Worm (Caenorhabditis elegans): ENCODE measurements around the gene R05F9.9.

R05F9.9 gene

ce11 chrII:4941541-4942206 is 39.8 kb upstream of the R05F9.9 start, which contains the start of gene ZK546.19:
Gene ZK546.19 (plus strand): TSS chrII:4941726.
- TF ChIP-seq ceh-82 (tag; optimal IDR thresholded peaks at IDR 0.05) (no peak), elt-3 (tag; optimal IDR thresholded peaks at IDR 0.05) (no peak), alr-1 (tag; optimal IDR thresholded peaks at IDR 0.05) (no peak), nhr-23 (tag; optimal IDR thresholded peaks at IDR 0.05) (peak; percentile 3), elt-1 (tag; optimal IDR thresholded peaks at IDR 0.05) (peak; percentile 94), ztf-1 (GFP tag; conservative IDR thresholded peaks at IDR 0.05) (no peak), aly-2 (tag; optimal IDR thresholded peaks at IDR 0.05) (no peak), sma-3 (GFP tag; optimal IDR thresholded peaks at IDR 0.05) (no peak), mbf-1 (tag; optimal IDR thresholded peaks at IDR 0.05) (no peak), lin-13 (GFP tag; optimal IDR thresholded peaks at IDR 0.05) (no peak), ztf-4 (tag; optimal IDR thresholded peaks at IDR 0.05) (no peak), nhr-25 (tag; optimal IDR thresholded peaks at IDR 0.05) (no peak), C34F6.9 (tag; optimal IDR thresholded peaks at IDR 0.05) (peak; percentile 59), mab-5 (tag; optimal IDR thresholded peaks at IDR 0.05) (no peak), unc-55 (GFP tag; optimal IDR thresholded peaks at IDR 0.05) (peak; percentile 7), dmd-4 (tag; optimal IDR thresholded peaks at IDR 0.05) (no peak), blmp-1 (tag; optimal IDR thresholded peaks at IDR 0.05; ENCODE audit: insufficient read depth) (no peak), ceh-16 (tag; optimal IDR thresholded peaks at IDR 0.05) (peak; percentile 36), ZK546.5 (tag; optimal IDR thresholded peaks at IDR 0.05) (no peak), crh-2 (tag; optimal IDR thresholded peaks at IDR 0.05) (peak; percentile 2), ztf-11 (tag; optimal IDR thresholded peaks at IDR 0.05) (no peak), lsy-2 (tag; optimal IDR thresholded peaks at IDR 0.05) (peak in 1 of 2 experiments; percentile 43), F13H6.1 (tag; optimal IDR thresholded peaks at IDR 0.05) (no peak), Y55F3AM.14 (GFP tag; optimal IDR thresholded peaks at IDR 0.05) (no peak), unc-39 (tag; optimal IDR thresholded peaks at IDR 0.05) (no peak), egl-27 (tag; optimal IDR thresholded peaks at IDR 0.05) (no peak), nhr-10 (tag; optimal IDR thresholded peaks at IDR 0.05) (no peak), R02D3.7 (tag; optimal IDR thresholded peaks at IDR 0.05) (no peak), sem-4 (tag; optimal IDR thresholded peaks at IDR 0.05) (peak; percentile 18), sma-9 (GFP tag; optimal IDR thresholded peaks at IDR 0.05) (peak; percentile 32), sma-9 (tag; optimal IDR thresholded peaks at IDR 0.05) (no peak), snpc-4 (tag; optimal IDR thresholded peaks at IDR 0.05) (no peak), ama-1 (optimal IDR thresholded peaks at IDR 0.05) (no peak), nhr-12 (tag; optimal IDR thresholded peaks at IDR 0.05) (no peak), nhr-129 (tag; optimal IDR thresholded peaks at IDR 0.05) (peak; percentile 64), skn-1 (tag; optimal IDR thresholded peaks at IDR 0.05) (no peak), nhr-6 (tag; optimal IDR thresholded peaks at IDR 0.05) (no peak), lin-11 (tag; optimal IDR thresholded peaks at IDR 0.05) (no peak), peb-1 (tag; optimal IDR thresholded peaks at IDR 0.05) (no peak), nhr-77 (tag; optimal IDR thresholded peaks at IDR 0.05) (no peak), gmeb-1 (tag; optimal IDR thresholded peaks at IDR 0.05) (no peak), nhr-237 (tag; optimal IDR thresholded peaks at IDR 0.05) (no peak), nhr-21 (tag; optimal IDR thresholded peaks at IDR 0.05) (no peak), lin-39 (tag; optimal IDR thresholded peaks at IDR 0.05) (no peak), zag-1 (tag; optimal IDR thresholded peaks at IDR 0.05) (no peak), nhr-11 (tag; optimal IDR thresholded peaks at IDR 0.05) (no peak), mdl-1 (tag; optimal IDR thresholded peaks at IDR 0.05) (no peak), unc-62 (GFP tag; optimal IDR thresholded peaks at IDR 0.05) (no peak), fos-1 (tag; optimal IDR thresholded peaks at IDR 0.05) (peak; percentile 7)

Data from whole organism, L2 larva.